Worm (Caenorhabditis elegans): ENCODE results near the gene pygl-1.
A peak's percentile ranks its signal among the peaks of the same experiment; 100 is the strongest.

Gene pygl-1

ce11 chrV:3626944-3627343 is 48.1 kb downstream of the pygl-1 start, which contains the start of gene F59B1.4:
Gene F59B1.4, minus strand, starts transcription at chrV:3627044.
- TF ChIP-seq ceh-16 (tag; optimal IDR thresholded peaks at IDR 0.05) (no peak), nhr-12 (tag; optimal IDR thresholded peaks at IDR 0.05) (no peak), nhr-23 (tag; optimal IDR thresholded peaks at IDR 0.05) (no peak), elt-3 (tag; optimal IDR thresholded peaks at IDR 0.05) (no peak), nhr-11 (tag; optimal IDR thresholded peaks at IDR 0.05) (no peak), elt-1 (tag; optimal IDR thresholded peaks at IDR 0.05) (no peak), mdl-1 (tag; optimal IDR thresholded peaks at IDR 0.05) (no peak), lsy-2 (tag; optimal IDR thresholded peaks at IDR 0.05) (no peak), ztf-11 (tag; optimal IDR thresholded peaks at IDR 0.05) (no peak), unc-62 (GFP tag; optimal IDR thresholded peaks at IDR 0.05) (no peak), nhr-6 (tag; optimal IDR thresholded peaks at IDR 0.05) (no peak), nhr-25 (tag; optimal IDR thresholded peaks at IDR 0.05) (no peak)

DNA sequence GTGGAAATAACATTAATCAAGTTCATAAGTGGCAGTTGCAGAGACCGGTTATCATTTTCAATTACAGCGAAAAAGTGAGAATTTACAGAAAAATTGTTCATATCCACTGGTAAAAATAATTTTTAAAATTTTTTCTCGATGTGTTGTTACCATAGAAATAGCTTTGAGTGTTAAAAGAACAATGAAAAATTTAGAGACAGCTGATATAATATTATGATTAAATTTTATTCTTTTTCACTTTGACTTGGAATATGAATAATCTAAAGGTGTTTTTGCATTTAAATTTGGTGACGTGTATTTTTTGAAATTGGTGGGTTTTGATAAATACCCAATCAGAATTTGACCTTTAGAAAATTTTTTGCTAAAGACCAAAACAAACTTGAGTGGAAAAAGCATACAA is 52.8 kb downstream of the pygl-1 start, which contains the start of gene F59B1.6:
F59B1.6 (minus strand) TSS at position 101 of the 400 bp plus-strand sequence.
- TF ChIP-seq unc-62 (GFP tag; optimal IDR thresholded peaks at IDR 0.05) (no peak), crh-2 (tag; optimal IDR thresholded peaks at IDR 0.05) (no peak), alr-1 (tag; optimal IDR thresholded peaks at IDR 0.05) (no peak), nhr-10 (tag; optimal IDR thresholded peaks at IDR 0.05) (no peak), ztf-4 (tag; optimal IDR thresholded peaks at IDR 0.05) (no peak), sem-4 (tag; optimal IDR thresholded peaks at IDR 0.05) (no peak), ceh-16 (tag; optimal IDR thresholded peaks at IDR 0.05) (no peak), aly-2 (tag; optimal IDR thresholded peaks at IDR 0.05) (no peak), nhr-129 (tag; optimal IDR thresholded peaks at IDR 0.05) (no peak), fos-1 (tag; optimal IDR thresholded peaks at IDR 0.05) (no peak), elt-1 (tag; optimal IDR thresholded peaks at IDR 0.05) (no peak), ceh-82 (tag; optimal IDR thresholded peaks at IDR 0.05) (no peak), nhr-77 (tag; optimal IDR thresholded peaks at IDR 0.05) (no peak), lin-11 (tag; optimal IDR thresholded peaks at IDR 0.05) (no peak), lin-39 (tag; optimal IDR thresholded peaks at IDR 0.05) (no peak)

DNA sequence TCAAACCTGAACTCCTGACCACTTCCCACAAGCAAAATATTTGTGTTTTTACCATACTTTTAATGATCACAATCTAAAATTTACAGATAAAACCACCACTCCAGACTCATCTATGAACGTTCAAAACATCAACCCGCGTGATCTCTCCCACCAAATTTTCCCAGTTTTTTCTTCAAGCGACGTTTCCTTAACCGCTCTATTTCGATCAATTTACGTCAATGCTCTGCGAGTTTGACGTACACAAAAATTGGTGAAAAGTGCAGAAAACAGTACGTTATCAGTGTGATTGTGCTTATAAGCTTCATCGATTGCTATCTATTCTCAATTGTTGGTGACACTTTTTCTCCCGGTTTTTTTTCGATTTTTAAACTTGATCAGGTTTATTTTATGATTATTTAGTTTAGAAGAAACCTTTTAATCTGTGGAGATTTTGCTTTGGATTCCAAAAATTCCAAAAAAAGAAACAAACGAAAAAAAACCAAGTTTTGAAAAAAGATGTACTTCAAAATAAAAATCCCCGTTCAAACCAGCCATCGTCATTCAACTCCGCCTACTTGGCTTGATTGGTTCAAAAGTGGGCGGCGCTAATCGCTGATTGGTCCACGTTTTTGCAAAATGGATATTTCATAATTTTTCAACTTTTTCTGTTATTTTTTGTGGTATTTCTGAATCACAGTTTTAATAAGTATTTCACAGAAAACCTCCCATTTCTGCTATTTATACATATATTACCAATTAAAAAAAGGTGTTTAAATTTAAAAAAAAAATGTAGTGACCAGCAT is 53.6 kb downstream of the pygl-1 start:
- TF ChIP-seq unc-55 (GFP tag; optimal IDR thresholded peaks at IDR 0.05) (no peak), gmeb-1 (tag; optimal IDR thresholded peaks at IDR 0.05) (peak; percentile 21), crh-2 (tag; optimal IDR thresholded peaks at IDR 0.05) (peak; percentile 48), ceh-16 (tag; optimal IDR thresholded peaks at IDR 0.05) (no peak), sma-3 (GFP tag; optimal IDR thresholded peaks at IDR 0.05) (no peak), nhr-129 (tag; optimal IDR thresholded peaks at IDR 0.05) (peak; percentile 38), fos-1 (tag; optimal IDR thresholded peaks at IDR 0.05) (peak; percentile 46), F13H6.1 (tag; optimal IDR thresholded peaks at IDR 0.05) (peak; percentile 15), sma-9 (GFP tag; optimal IDR thresholded peaks at IDR 0.05) (peak; percentile 68), sma-9 (tag; optimal IDR thresholded peaks at IDR 0.05) (no peak), nhr-23 (tag; optimal IDR thresholded peaks at IDR 0.05) (no peak)

- TF ChIP-seq nhr-6 (tag; optimal IDR thresholded peaks at IDR 0.05) (no peak), nhr-11 (tag; optimal IDR thresholded peaks at IDR 0.05) (no peak), nhr-23 (tag; optimal IDR thresholded peaks at IDR 0.05) (no peak), peb-1 (tag; optimal IDR thresholded peaks at IDR 0.05) (no peak), snpc-4 (tag; optimal IDR thresholded peaks at IDR 0.05) (no peak), elt-1 (tag; optimal IDR thresholded peaks at IDR 0.05) (no peak), alr-1 (tag; optimal IDR thresholded peaks at IDR 0.05) (no peak), R02D3.7 (tag; optimal IDR thresholded peaks at IDR 0.05) (no peak), fos-1 (tag; optimal IDR thresholded peaks at IDR 0.05) (no peak), zag-1 (tag; optimal IDR thresholded peaks at IDR 0.05) (no peak), ztf-4 (tag; optimal IDR thresholded peaks at IDR 0.05) (no peak), nhr-237 (tag; optimal IDR thresholded peaks at IDR 0.05) (no peak)
These were observed 54.2 kb downstream of the pygl-1 start, which contains the start of gene F59B1.2 for ce11 chrV:3633041-3633440. Gene F59B1.2, plus strand, starts transcription at chrV:3633341.
